Fruit fly (Drosophila melanogaster): ENCODE data around the gene D2hgdh.

D2hgdh gene

DNA sequence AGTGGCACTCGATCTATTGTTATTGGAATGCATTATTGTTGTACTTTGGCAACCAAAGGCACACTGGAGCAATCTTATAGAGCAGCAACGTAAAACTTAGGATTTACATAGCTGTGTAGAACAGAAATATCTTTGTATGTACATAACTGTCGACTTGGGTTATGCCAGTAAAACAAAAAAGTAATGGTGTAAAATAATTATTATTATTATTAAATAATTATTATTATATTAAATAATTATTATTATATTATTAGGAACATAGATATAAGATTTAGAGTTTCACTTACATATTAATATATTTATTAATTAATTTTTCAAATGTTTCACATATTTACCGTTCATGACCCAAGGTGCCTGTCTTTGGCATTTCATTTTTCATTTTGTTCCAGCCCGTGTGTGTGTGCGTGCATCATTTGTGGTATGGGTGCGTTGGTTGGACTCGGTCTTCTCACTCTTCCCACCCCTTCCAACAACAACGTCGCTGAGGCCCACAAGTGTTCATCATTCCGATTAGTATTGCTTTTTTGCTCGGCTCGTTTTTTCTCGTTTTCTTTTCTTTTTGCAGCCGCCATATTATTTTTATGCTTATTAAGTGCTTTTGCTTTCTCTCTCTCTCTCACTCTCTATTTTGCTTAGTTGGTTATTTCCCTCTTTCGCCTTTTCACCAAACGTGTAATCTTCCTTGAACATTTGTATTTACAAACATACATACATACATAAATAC is 17.2 kb upstream of the D2hgdh start (continued):
- TF ChIP-seq CG9817 (tag; optimal IDR thresholded peaks at IDR 0.05) (peak; percentile 96), Aef1 (GFP tag; IDR thresholded peaks at IDR 0.05) (peak; percentile 92), CG2202 (tag; optimal IDR thresholded peaks at IDR 0.05) (peak; percentile 95), CG14014 (GFP tag; IDR thresholded peaks at IDR 0.05) (peak; percentile 90), CG2678 (tag; optimal IDR thresholded peaks at IDR 0.05) (peak; percentile 99), CG8281 (tag; optimal IDR thresholded peaks at IDR 0.05) (peak; percentile 91), stwl (tag; optimal IDR thresholded peaks at IDR 0.05) (peak; percentile 62), CG10959 (GFP tag; IDR thresholded peaks at IDR 0.05) (peak; percentile 90), yki (optimal IDR thresholded peaks at IDR 0.05) (peak; percentile 14), CG9609 (GFP tag; optimal IDR thresholded peaks at IDR 0.05) (peak; percentile 88), eve (GFP tag; optimal IDR thresholded peaks at IDR 0.05) (no peak), emc (GFP tag; optimal IDR thresholded peaks at IDR 0.05) (peak; percentile 39), danr (GFP tag; IDR thresholded peaks at IDR 0.05) (peak; percentile 91), Oaz (GFP tag; IDR thresholded peaks at IDR 0.05) (peak; percentile 72), repo (GFP tag; optimal IDR thresholded peaks at IDR 0.05) (peak; percentile 67), Drgx (GFP tag; IDR thresholded peaks at IDR 0.05) (peak; percentile 78), Dip2 (GFP tag; IDR thresholded peaks at IDR 0.05) (no peak), Sin3A (optimal IDR thresholded peaks at IDR 0.05) (no peak), jing (GFP tag; optimal IDR thresholded peaks at IDR 0.05) (peak; percentile 87), CG3995 (GFP tag; optimal IDR thresholded peaks at IDR 0.05) (peak; percentile 48), nerfin-2 (GFP tag; IDR thresholded peaks at IDR 0.05; ENCODE audit: partially characterized antibody) (no peak), CG30020 (tag; optimal IDR thresholded peaks at IDR 0.05) (peak; percentile 91), Ravus (GFP tag; IDR thresholded peaks at IDR 0.05) (peak; percentile 84), so (GFP tag; IDR thresholded peaks at IDR 0.05) (peak; percentile 91; the same call in 2 of the 3 replicates), ap (GFP tag; IDR thresholded peaks at IDR 0.05) (peak; percentile 84), CG32772 (GFP tag; IDR thresholded peaks at IDR 0.05) (peak; percentile 90), Atf3 (GFP tag; optimal IDR thresholded peaks at IDR 0.05) (peak; percentile 80), Dip3 (GFP tag; optimal IDR thresholded peaks at IDR 0.05) (peak; percentile 80), CG9797 (GFP tag; optimal IDR thresholded peaks at IDR 0.05) (no peak), CG9876 (GFP tag; optimal IDR thresholded peaks at IDR 0.05) (peak; percentile 66), Ssrp (tag; optimal IDR thresholded peaks at IDR 0.05) (peak; percentile 98), H2.0 (GFP tag; IDR thresholded peaks at IDR 0.05) (peak; percentile 85), mam (GFP tag; optimal IDR thresholded peaks at IDR 0.05) (peak; percentile 88), CG12104 (GFP tag; optimal IDR thresholded peaks at IDR 0.05) (peak; percentile 97), az2 (GFP tag; optimal IDR thresholded peaks at IDR 0.05) (peak; percentile 94), CG8765 (GFP tag; IDR thresholded peaks at IDR 0.05) (peak; percentile 85), CTCF (GFP tag; optimal IDR thresholded peaks at IDR 0.05) (peak; percentile 70), CG10565 (GFP tag; optimal IDR thresholded peaks at IDR 0.05) (peak; percentile 80), wor (GFP tag; IDR thresholded peaks at IDR 0.05) (peak; percentile 85), ato (GFP tag; IDR thresholded peaks at IDR 0.05; ENCODE audit: partially characterized antibody) (no peak), CG7372 (GFP tag; IDR thresholded peaks at IDR 0.05) (peak; percentile 94), CG6854 (GFP tag; optimal IDR thresholded peaks at IDR 0.05) (peak; percentile 98), CG17359 (tag; optimal IDR thresholded peaks at IDR 0.05) (peak; percentile 96), lilli (GFP tag; optimal IDR thresholded peaks at IDR 0.05) (peak; percentile 84), tx (GFP tag; optimal IDR thresholded peaks at IDR 0.05) (peak; percentile 77), Oli (tag; optimal IDR thresholded peaks at IDR 0.05) (peak; percentile 99), CG2129 (GFP tag; IDR thresholded peaks at IDR 0.05; ENCODE audit: partially characterized antibody) (no peak), CG4617 (GFP tag; optimal IDR thresholded peaks at IDR 0.05; ENCODE audit: borderline replicate concordance) (peak; percentile 87), CG4730 (GFP tag; IDR thresholded peaks at IDR 0.05) (peak; percentile 83), CG7786 (GFP tag; optimal IDR thresholded peaks at IDR 0.05) (peak; percentile 87), Hand (GFP tag; optimal IDR thresholded peaks at IDR 0.05) (peak; percentile 97), CG42726 (GFP tag; IDR thresholded peaks at IDR 0.05; ENCODE audit: partially characterized antibody) (no peak)
